Fruit fly (Drosophila melanogaster) whole organism, prepupa: ENCODE data around the gene hwt.

ENCODE experiments used
- Blimp-1 ChIP-seq: fragments of 200-800 bp; sonication (Bioruptor generic); optimal IDR thresholded peaks from 3 replicates; lab custom pipeline; 2017; ENCODE audit warnings: missing biosample characterization, missing genetic modification characterization, mild to moderate bottlenecking, moderate library complexity, missing genetic modification reagents
- CG10669 ChIP-seq: fragments of 200-800 bp; sonication (Bioruptor generic); optimal IDR thresholded peaks from 3 replicates; lab custom pipeline; 2018; ENCODE audit warnings: missing biosample characterization, mild to moderate bottlenecking, missing genetic modification characterization, moderate library complexity
- CG11294 ChIP-seq: fragments of 200-800 bp; sonication (Bioruptor generic); IDR thresholded peaks from 2 replicates; pipeline ENCODE4 v1.3.6; 2022; ENCODE audit warnings: missing biosample characterization, missing genetic modification characterization
- CG11762 ChIP-seq: fragments of 200-800 bp; sonication (Bioruptor generic); optimal IDR thresholded peaks from 3 replicates; lab custom pipeline; 2016; ENCODE audit warnings: missing biosample characterization, missing genetic modification characterization; ENCODE audit not compliant: insufficient read depth
- CG11902 ChIP-seq: fragments of 200-800 bp; sonication (Bioruptor generic); optimal IDR thresholded peaks from 3 replicates; lab custom pipeline; 2016; ENCODE audit warnings: missing biosample characterization, missing genetic modification characterization
- CG15336 ChIP-seq: fragments of 200-800 bp; sonication (Bioruptor generic); IDR thresholded peaks from 2 replicates; pipeline ENCODE4 v1.3.6; 2022; ENCODE audit warnings: missing biosample characterization, missing genetic modification characterization
- CG1621 ChIP-seq: fragments of 200-800 bp; sonication (Bioruptor generic); optimal IDR thresholded peaks from 3 replicates; lab custom pipeline; 2018; ENCODE audit warnings: missing biosample characterization, mild to moderate bottlenecking, missing genetic modification characterization
- CG16779 ChIP-seq: fragments of 200-800 bp; sonication (Bioruptor generic); optimal IDR thresholded peaks from 3 replicates; lab custom pipeline; 2017; ENCODE audit warnings: missing biosample characterization, mild to moderate bottlenecking, missing genetic modification characterization
- CG3032 ChIP-seq: fragments of 200-800 bp; optimal IDR thresholded peaks from 2 replicates; lab custom pipeline; 2019; ENCODE audit warnings: missing biosample characterization, mild to moderate bottlenecking, missing genetic modification characterization, moderate library complexity
- CG34406 ChIP-seq: fragments of 200-800 bp; sonication (Bioruptor generic); optimal IDR thresholded peaks from 3 replicates; lab custom pipeline; 2016; ENCODE audit warnings: missing biosample characterization, missing genetic modification characterization
- CG4318 ChIP-seq: fragments of 200-800 bp; sonication (Bioruptor generic); optimal IDR thresholded peaks from 3 replicates; lab custom pipeline; 2017; ENCODE audit warnings: missing biosample characterization, mild to moderate bottlenecking, missing genetic modification characterization
- CG6276 ChIP-seq: fragments of 200-800 bp; sonication (Bioruptor generic); optimal IDR thresholded peaks from 2 replicates; lab custom pipeline; 2017; ENCODE audit warnings: missing biosample characterization, mild to moderate bottlenecking, missing genetic modification characterization
- CG6808 ChIP-seq: fragments of 200-800 bp; sonication (Bioruptor generic); optimal IDR thresholded peaks from 3 replicates; lab custom pipeline; 2017; ENCODE audit warnings: missing biosample characterization, missing genetic modification characterization, mild to moderate bottlenecking, moderate library complexity, missing genetic modification reagents
- CG6854 ChIP-seq: fragments of 200-800 bp; sonication (Bioruptor generic); optimal IDR thresholded peaks from 2 replicates; lab custom pipeline; 2017; ENCODE audit warnings: missing biosample characterization, mild to moderate bottlenecking, missing genetic modification characterization
- CG8119 ChIP-seq: fragments of 200-800 bp; sonication (Bioruptor generic); IDR thresholded peaks from 3 replicates; pipeline ENCODE4 v1.3.6; 2022; ENCODE audit warnings: missing biosample characterization, missing genetic modification characterization
- CG8319 ChIP-seq: fragments of 200-800 bp; sonication (Bioruptor generic); optimal IDR thresholded peaks from 3 replicates; lab custom pipeline; 2016; ENCODE audit warnings: missing biosample characterization, missing genetic modification characterization
- CG9139 ChIP-seq: fragments of 200-800 bp; sonication (Bioruptor generic); optimal IDR thresholded peaks from 3 replicates; lab custom pipeline; 2017; ENCODE audit warnings: missing biosample characterization, mild to moderate bottlenecking, missing genetic modification characterization
- Ets96B ChIP-seq: fragments of 200-800 bp; optimal IDR thresholded peaks from 2 replicates; lab custom pipeline; 2019; ENCODE audit warnings: missing biosample characterization, mild to moderate bottlenecking, missing genetic modification characterization, moderate library complexity
- Gug ChIP-seq: fragments of 200-800 bp; sonication (Bioruptor generic); IDR thresholded peaks from 2 replicates; pipeline ENCODE4 v1.3.6; 2022; ENCODE audit warnings: missing biosample characterization, missing genetic modification characterization
- Hr39 ChIP-seq: fragments of 200-800 bp; sonication (Bioruptor generic); optimal IDR thresholded peaks from 2 replicates; lab custom pipeline; 2016; ENCODE audit warnings: missing biosample characterization, missing genetic modification characterization
- Lpt ChIP-seq: fragments of 200-800 bp; sonication (Bioruptor generic); optimal IDR thresholded peaks from 3 replicates; lab custom pipeline; 2016; ENCODE audit warnings: missing biosample characterization, missing genetic modification characterization
- Met ChIP-seq: fragments of 200-800 bp; sonication (Bioruptor generic); optimal IDR thresholded peaks from 3 replicates; lab custom pipeline; 2016; ENCODE audit warnings: missing biosample characterization, missing genetic modification characterization
- OdsH ChIP-seq: fragments of 200-800 bp; sonication (Bioruptor generic); optimal IDR thresholded peaks from 3 replicates; lab custom pipeline; 2016; ENCODE audit warnings: missing biosample characterization, missing genetic modification characterization
- Smox ChIP-seq: fragments of 200-800 bp; sonication (Bioruptor generic); optimal IDR thresholded peaks from 3 replicates; lab custom pipeline; 2016; ENCODE audit warnings: missing biosample characterization, missing genetic modification characterization
- Sox14 ChIP-seq: fragments of 200-800 bp; sonication (Bioruptor generic); optimal IDR thresholded peaks from 3 replicates; lab custom pipeline; 2016; ENCODE audit warnings: missing biosample characterization, missing genetic modification characterization
- Sox15 ChIP-seq: fragments of 200-800 bp; sonication (Bioruptor generic); optimal IDR thresholded peaks from 3 replicates; lab custom pipeline; 2016; ENCODE audit warnings: missing biosample characterization, missing genetic modification characterization
- achi ChIP-seq: fragments of 200-800 bp; sonication (Bioruptor generic); optimal IDR thresholded peaks from 3 replicates; lab custom pipeline; 2016; ENCODE audit warnings: missing biosample characterization, missing genetic modification characterization
- acj6 ChIP-seq: fragments of 200-800 bp; sonication (Bioruptor generic); optimal IDR thresholded peaks from 3 replicates; lab custom pipeline; 2016; ENCODE audit warnings: missing biosample characterization, missing genetic modification characterization
- cyc ChIP-seq: fragments of 200-800 bp; sonication (Bioruptor generic); optimal IDR thresholded peaks from 3 replicates; lab custom pipeline; 2016; ENCODE audit warnings: missing biosample characterization, missing genetic modification characterization
- esn ChIP-seq: fragments of 200-800 bp; sonication (Bioruptor generic); optimal IDR thresholded peaks from 2 replicates; lab custom pipeline; 2016; ENCODE audit warnings: missing biosample characterization, mild to moderate bottlenecking, missing genetic modification characterization, moderate library complexity
- fd59A ChIP-seq: fragments of 200-800 bp; sonication (Bioruptor generic); optimal IDR thresholded peaks from 2 replicates; lab custom pipeline; 2017; ENCODE audit warnings: missing biosample characterization, mild to moderate bottlenecking, missing genetic modification characterization, missing genetic modification reagents
- fd85E ChIP-seq: fragments of 200-800 bp; sonication (Bioruptor generic); optimal IDR thresholded peaks from 3 replicates; lab custom pipeline; 2016; ENCODE audit warnings: missing biosample characterization, missing genetic modification characterization
- fkh ChIP-seq: fragments of 200-800 bp; sonication (Bioruptor generic); optimal IDR thresholded peaks from 3 replicates; lab custom pipeline; 2017; ENCODE audit warnings: missing biosample characterization, mild to moderate bottlenecking, missing genetic modification characterization, moderate library complexity
- lz ChIP-seq: fragments of 200-800 bp; sonication (Bioruptor generic); optimal IDR thresholded peaks from 3 replicates; lab custom pipeline; 2016; ENCODE audit warnings: missing biosample characterization, missing genetic modification characterization
- net ChIP-seq: fragments of 200-800 bp; sonication (Bioruptor generic); optimal IDR thresholded peaks from 3 replicates; lab custom pipeline; 2016; ENCODE audit warnings: missing biosample characterization, missing genetic modification characterization
- salr ChIP-seq, 2 experiments: fragments of 200-800 bp; sonication (Bioruptor generic); optimal IDR thresholded peaks; 3 replicates each; lab custom pipeline; 2016 to 2018; ENCODE audit warnings: missing biosample characterization in 2 of 2, missing genetic modification characterization in 2 of 2, mild to moderate bottlenecking in 1 of 2
- spab ChIP-seq: fragments of 200-800 bp; sonication (Bioruptor generic); optimal IDR thresholded peaks from 2 replicates; lab custom pipeline; 2017; ENCODE audit warnings: missing biosample characterization, mild to moderate bottlenecking, missing genetic modification characterization, missing genetic modification reagents
- vri ChIP-seq: fragments of 200-800 bp; sonication (Bioruptor generic); optimal IDR thresholded peaks from 3 replicates; lab custom pipeline; 2016; ENCODE audit warnings: missing biosample characterization, mild to moderate bottlenecking, missing genetic modification characterization

hwt gene

dm6 chrX:12582984-12583869 lies 15.0 kb upstream of the hwt start, which contains the start of gene Pits (continued):
- peak; percentile 65 for TF ChIP-seq CG16779
- no peak for TF ChIP-seq CG10669
- no peak for TF ChIP-seq spab (GFP tag; lab: Kevin White, UChicago)
- peak; percentile 53 for TF ChIP-seq CG1621
- peak; percentile 42 for TF ChIP-seq fkh (GFP tag; lab: Kevin White, UChicago)
- no peak for TF ChIP-seq Gug (GFP tag; lab: Robert Waterston, UW)
- no peak for TF ChIP-seq Sox15 (GFP tag; lab: Kevin White, UChicago)
- no peak for TF ChIP-seq CG11762 (GFP tag; lab: Kevin White, UChicago)
- TF ChIP-seq CG4318 (GFP tag; lab: Kevin White, UChicago) = peak; percentile 36
- TF ChIP-seq CG6808 (GFP tag; lab: Kevin White, UChicago) = no peak
- TF ChIP-seq net (GFP tag; lab: Kevin White, UChicago) = peak; percentile 11
- peak; percentile 72 for TF ChIP-seq vri (GFP tag; lab: Kevin White, UChicago)
- TF ChIP-seq CG8119 = peak; percentile 42; the same call in 1 of the 3 replicates
- no peak for TF ChIP-seq Smox (GFP tag; lab: Kevin White, UChicago)
- TF ChIP-seq salr (GFP tag; optimal IDR thresholded peaks at IDR 0.05; lab: Kevin White, UChicago) = peak in 1 of 2 experiments; percentile 14
- no peak for TF ChIP-seq achi
- no peak for TF ChIP-seq CG11902
- peak; percentile 15 for TF ChIP-seq Sox14 (GFP tag; lab: Kevin White, UChicago)
- TF ChIP-seq acj6 (GFP tag; lab: Kevin White, UChicago) = peak; percentile 37
- peak; percentile 19 for TF ChIP-seq OdsH
- peak; percentile 82 for TF ChIP-seq CG6854
- peak; percentile 5 for TF ChIP-seq Ets96B
- TF ChIP-seq cyc (GFP tag; lab: Kevin White, UChicago) = no peak
- TF ChIP-seq CG9139 = peak; percentile 63
- peak; percentile 38 for TF ChIP-seq esn
- peak; percentile 10 for TF ChIP-seq CG15336 (GFP tag; lab: Robert Waterston, UW)
- TF ChIP-seq Lpt (GFP tag; lab: Kevin White, UChicago) = peak; percentile 66

dm6 chrX:12582661-12582983 lies 14.4 kb upstream of the hwt start:
- TF ChIP-seq CG6276 (GFP tag; lab: Kevin White, UChicago) (peak; percentile 20), CG34406 (GFP tag; lab: Kevin White, UChicago) (no peak), esn (no peak), CG4318 (GFP tag; lab: Kevin White, UChicago) (no peak)

dm6 chrX:12581894-12582293 lies 13.6 kb upstream of the hwt start:
- TF ChIP-seq CG8319 (GFP tag; lab: Kevin White, UChicago) (no peak), CG3032 (no peak), CG6808 (GFP tag; lab: Kevin White, UChicago) (no peak), lz (no peak), spab (GFP tag; lab: Kevin White, UChicago) (no peak), CG4318 (GFP tag; lab: Kevin White, UChicago) (no peak), Hr39 (GFP tag; lab: Kevin White, UChicago) (no peak), esn (no peak), vri (GFP tag; lab: Kevin White, UChicago) (no peak), fd85E (GFP tag; lab: Kevin White, UChicago) (no peak), fd59A (no peak), acj6 (GFP tag; lab: Kevin White, UChicago) (no peak), CG11294 (GFP tag; lab: Robert Waterston, UW) (no peak), Met (GFP tag; lab: Kevin White, UChicago) (no peak), CG34406 (GFP tag; lab: Kevin White, UChicago) (no peak), fkh (GFP tag; lab: Kevin White, UChicago) (no peak), Lpt (GFP tag; lab: Kevin White, UChicago) (no peak), Blimp-1 (GFP tag; lab: Kevin White, UChicago) (no peak)
